Worm (Caenorhabditis elegans) whole organism, mixed stage, embryonic: Measurements from ENCODE around the gene hot-6.

Experiments used
- bed-3 ChIP-seq: fragments of 200-800 bp; sonication (Bioruptor generic); optimal IDR thresholded peaks from 3 replicates; lab custom pipeline; 2018; ENCODE audit warnings: mild to moderate bottlenecking, missing genetic modification characterization, moderate library complexity, missing compliant biosample characterization
- blmp-1 ChIP-seq: fragments of 150-350 bp; optimal IDR thresholded peaks from 2 replicates; lab custom pipeline; 2014; ENCODE audit warnings: missing biosample characterization, missing genetic modification characterization
- elt-3 ChIP-seq: fragments of 150-350 bp; optimal IDR thresholded peaks from 2 replicates; lab custom pipeline; 2014; ENCODE audit warnings: missing biosample characterization, missing genetic modification characterization
- nhr-12 ChIP-seq: fragments of 150-350 bp; optimal IDR thresholded peaks from 2 replicates; lab custom pipeline; 2014; ENCODE audit warnings: missing biosample characterization, missing genetic modification characterization
- unc-39 ChIP-seq: fragments of 150-350 bp; optimal IDR thresholded peaks from 2 replicates; lab custom pipeline; 2014; ENCODE audit warnings: missing biosample characterization, missing genetic modification characterization
- unc-62 ChIP-seq: fragments of 150-350 bp; optimal IDR thresholded peaks from 2 replicates; lab custom pipeline; 2014; ENCODE audit warnings: missing biosample characterization, missing genetic modification reagents, missing genetic modification characterization

- no peak for TF ChIP-seq bed-3 (GFP tag; lab: Kevin White, UChicago)
- no peak for TF ChIP-seq unc-62 (GFP tag; lab: Kevin White, UChicago)
- no peak for TF ChIP-seq elt-3 (tag; lab: Kevin White, UChicago)
- TF ChIP-seq unc-39 (tag; lab: Kevin White, UChicago), result no peak
- TF ChIP-seq blmp-1 (tag; lab: Kevin White, UChicago), result no peak
- TF ChIP-seq nhr-12, result no peak
These were observed 20.3 kb downstream of the hot-6 start, which contains the start of gene F53B7.4 for ce11 chrV:11002434-11002833.
